Fruit fly (Drosophila melanogaster) Kc167 (cell line): ENCODE measurements around the gene nompC.

Experiments
- Sin3A ChIP-seq: fragments of >200 bp; optimal IDR thresholded peaks from 2 replicates; lab custom pipeline; 2018; ENCODE audit warnings: missing external identifiers
- h ChIP-seq: fragments of >200 bp; optimal IDR thresholded peaks from 3 replicates; lab custom pipeline; 2018; ENCODE audit warnings: missing external identifiers
- ttk ChIP-seq: sonication (Bioruptor generic); optimal IDR thresholded peaks from 2 replicates; lab custom pipeline; 2017; ENCODE audit warnings: missing external identifiers

dm6 chr2L:5342119-5342817 is 3.7 kb upstream of the nompC start, which contains the start of gene Acsf2:
- TF ChIP-seq Sin3A (no peak), h (no peak), ttk (lab: Kevin White, UChicago) (no peak)
